Worm (Caenorhabditis elegans) whole organism, early embryonic: Measurements from ENCODE around the gene R05H5.3.

ENCODE experiments used
- B0310.2 ChIP-seq: sonication (generic microtip); optimal IDR thresholded peaks from 2 replicates; lab custom pipeline; 2016; ENCODE audit warnings: mild to moderate bottlenecking, missing genetic modification characterization, missing compliant biosample characterization
- F13C5.2 ChIP-seq: sonication (generic microtip); optimal IDR thresholded peaks from 2 replicates; lab custom pipeline; 2017; ENCODE audit warnings: mild to moderate bottlenecking, missing genetic modification characterization, inconsistent platforms, missing compliant biosample characterization
- ama-1 ChIP-seq: fragments of 150-350 bp; optimal IDR thresholded peaks from 2 replicates; lab custom pipeline; 2014
- ceh-13 ChIP-seq: fragments of 200-800 bp; sonication (Bioruptor generic); optimal IDR thresholded peaks from 2 replicates; lab custom pipeline; 2018; ENCODE audit warnings: mild to moderate bottlenecking, missing genetic modification characterization, missing compliant biosample characterization
- ets-7 ChIP-seq: sonication (generic microtip); optimal IDR thresholded peaks from 2 replicates; lab custom pipeline; 2016; ENCODE audit warnings: missing genotype, missing genetic modification characterization, missing compliant biosample characterization
- flt-1 ChIP-seq: fragments of 200-800 bp; sonication (Bioruptor generic); IDR thresholded peaks from 2 replicates; pipeline ENCODE4 v1.3.6; 2022; ENCODE audit warnings: missing genetic modification characterization, missing compliant biosample characterization
- hmg-4 ChIP-seq: fragments of 200-800 bp; sonication (Bioruptor generic); optimal IDR thresholded peaks from 2 replicates; lab custom pipeline; 2018; ENCODE audit warnings: mild to moderate bottlenecking, missing genetic modification characterization, missing compliant biosample characterization
- pes-1 ChIP-seq: fragments of 200-800 bp; sonication (Bioruptor generic); IDR thresholded peaks from 2 replicates; pipeline ENCODE4 v1.3.6; 2022; ENCODE audit warnings: missing genetic modification reagents, missing genetic modification characterization, missing compliant biosample characterization
- scrt-1 ChIP-seq: fragments of 200-800 bp; sonication (Bioruptor generic); IDR thresholded peaks from 2 replicates; pipeline ENCODE4 v1.3.6; 2022; ENCODE audit warnings: missing genetic modification characterization, missing compliant biosample characterization
- tbx-37 ChIP-seq: fragments of 200-800 bp; sonication (Bioruptor generic); conservative IDR thresholded peaks from 2 replicates; pipeline ENCODE4 v1.3.6; 2022; ENCODE audit warnings: missing genetic modification reagents, missing genetic modification characterization, missing compliant biosample characterization

ce11 chrII:10197091-10197675, at the start of gene R05H5.3:
- no peak for TF ChIP-seq B0310.2 (tag; lab: Kevin White, UChicago)
- no peak for TF ChIP-seq ama-1 (lab: Kevin White, UChicago)
- TF ChIP-seq tbx-37 (GFP tag; lab: Robert Waterston, UW): no peak
- no peak for TF ChIP-seq ceh-13 (GFP tag; lab: Kevin White, UChicago)
- no peak for TF ChIP-seq F13C5.2 (tag; lab: Kevin White, UChicago)
- TF ChIP-seq flt-1 (GFP tag; lab: Robert Waterston, UW): no peak
- no peak for TF ChIP-seq pes-1 (GFP tag; lab: Robert Waterston, UW)
- no peak for TF ChIP-seq hmg-4 (GFP tag; lab: Kevin White, UChicago)
- TF ChIP-seq ets-7 (tag; lab: Kevin White, UChicago): no peak
- TF ChIP-seq scrt-1 (GFP tag; lab: Robert Waterston, UW): no peak
